Worm (Caenorhabditis elegans): ENCODE data around the gene pdcd-2.

DNA sequence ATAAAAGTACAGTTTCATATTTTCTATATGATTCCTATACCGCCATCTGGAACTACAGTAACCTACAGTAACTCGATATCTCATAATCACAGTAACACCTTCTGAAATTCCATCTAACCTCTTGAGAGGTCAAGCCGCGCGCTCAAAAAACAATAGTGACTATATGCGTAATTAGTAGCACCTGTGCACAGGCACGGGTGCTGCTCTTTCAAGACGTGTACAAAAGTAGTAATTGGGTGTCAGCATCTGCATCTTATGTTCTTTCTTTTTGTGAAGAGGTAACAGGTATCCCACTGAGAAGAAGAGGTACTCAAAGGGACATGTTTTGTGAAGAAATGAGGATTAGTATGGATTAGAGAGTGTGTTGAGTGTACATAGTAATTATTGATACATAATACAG, 43.5 kb upstream of the pdcd-2 start:
- TF ChIP-seq him-1 (tag; optimal IDR thresholded peaks at IDR 0.05) (no peak), W03F9.2 (tag; optimal IDR thresholded peaks at IDR 0.05) (no peak)
